Fruit fly (Drosophila melanogaster) whole organism, embryonic: ENCODE data around the gene CG8861.

Experiments used
- ATbp ChIP-seq: fragments of 200-800 bp; sonication (Bioruptor generic); optimal IDR thresholded peaks from 2 replicates; lab custom pipeline; 2017; ENCODE audit warnings: missing biosample characterization, mild to moderate bottlenecking, missing genetic modification characterization, missing genetic modification reagents
- CG10959 ChIP-seq: fragments of 200-800 bp; sonication (Bioruptor generic); IDR thresholded peaks from 2 replicates; pipeline ENCODE4 v1.3.6; 2022; ENCODE audit warnings: missing biosample characterization, missing genetic modification characterization
- CG11560 ChIP-seq: fragments of 200-800 bp; sonication (Bioruptor generic); IDR thresholded peaks from 3 replicates; pipeline ENCODE4 v1.3.6; 2022; ENCODE audit warnings: missing biosample characterization, missing genetic modification characterization
- CG12104 ChIP-seq: fragments of 200-800 bp; sonication (Bioruptor generic); optimal IDR thresholded peaks from 3 replicates; lab custom pipeline; 2016; ENCODE audit warnings: missing biosample characterization, missing genetic modification characterization
- CG1233 ChIP-seq: fragments of 200-800 bp; sonication (Bioruptor generic); optimal IDR thresholded peaks from 4 replicates; lab custom pipeline; 2018; ENCODE audit warnings: missing biosample characterization, mild to moderate bottlenecking, missing genetic modification characterization
- CG14014 ChIP-seq: fragments of 200-800 bp; sonication (Bioruptor generic); IDR thresholded peaks from 2 replicates; pipeline ENCODE4 v1.3.6; 2022; ENCODE audit warnings: missing biosample characterization, missing genetic modification characterization
- CG14710 ChIP-seq: fragments of 200-800 bp; sonication (Bioruptor generic); optimal IDR thresholded peaks from 3 replicates; lab custom pipeline; 2019; ENCODE audit warnings: missing biosample characterization, mild to moderate bottlenecking, missing genetic modification characterization, moderate library complexity
- CG1603 ChIP-seq: fragments of 200-800 bp; sonication (Bioruptor generic); optimal IDR thresholded peaks from 2 replicates; lab custom pipeline; 2019; ENCODE audit warnings: missing biosample characterization, mild to moderate bottlenecking, missing genetic modification characterization, moderate library complexity
- CG18476 ChIP-seq: fragments of 200-800 bp; sonication (Bioruptor generic); optimal IDR thresholded peaks from 2 replicates; lab custom pipeline; 2016; ENCODE audit warnings: missing biosample characterization, mild to moderate bottlenecking, missing genetic modification characterization
- CG3065 ChIP-seq: fragments of 200-800 bp; sonication (Bioruptor generic); optimal IDR thresholded peaks from 2 replicates; lab custom pipeline; 2016; ENCODE audit warnings: missing biosample characterization, missing genetic modification characterization
- CG3281 ChIP-seq: fragments of 200-800 bp; sonication (Bioruptor generic); optimal IDR thresholded peaks from 3 replicates; lab custom pipeline; 2017; ENCODE audit warnings: missing biosample characterization, mild to moderate bottlenecking, missing genetic modification characterization
- CG5245 ChIP-seq: fragments of 200-800 bp; sonication (Bioruptor generic); optimal IDR thresholded peaks from 3 replicates; lab custom pipeline; 2016; ENCODE audit warnings: missing biosample characterization, missing genetic modification characterization
- CG7556 ChIP-seq: fragments of 200-800 bp; sonication (Bioruptor generic); optimal IDR thresholded peaks from 2 replicates; lab custom pipeline; 2017; ENCODE audit warnings: missing biosample characterization, mild to moderate bottlenecking, missing genetic modification characterization
- CG7839 ChIP-seq: fragments of 200-800 bp; sonication (Bioruptor generic); optimal IDR thresholded peaks from 3 replicates; lab custom pipeline; 2018; ENCODE audit warnings: missing biosample characterization, mild to moderate bottlenecking, missing genetic modification characterization, moderate library complexity
- CG9817 ChIP-seq: fragments of 200-800 bp; sonication (Bioruptor generic); optimal IDR thresholded peaks from 2 replicates; lab custom pipeline; 2018; ENCODE audit warnings: missing biosample characterization, mild to moderate bottlenecking, missing genetic modification characterization, moderate library complexity
- D ChIP-seq, 2 experiments: fragments of 200-800 bp in 1 of 2; fragments of >200 bp in 1 of 2; sonication (Bioruptor generic) in 1 of 2; optimal IDR thresholded peaks; 2 replicates in 1 of 2; 3 replicates in 1 of 2; lab custom pipeline; 2017; ENCODE audit warnings: mild to moderate bottlenecking in 1 of 2, missing biosample characterization in 1 of 2, missing genetic modification characterization in 1 of 2, missing genetic modification reagents in 1 of 2
- Dbx ChIP-seq: fragments of 200-800 bp; sonication (Bioruptor generic); IDR thresholded peaks from 3 replicates; pipeline ENCODE4 v1.3.6; 2022; ENCODE audit warnings: missing biosample characterization, missing genetic modification characterization
- Doc2 ChIP-seq: fragments of 200-800 bp; sonication (Bioruptor generic); IDR thresholded peaks from 2 replicates; pipeline ENCODE4 v1.3.6; 2022; ENCODE audit warnings: missing biosample characterization, missing genetic modification characterization
- Eip74EF ChIP-seq, 2 experiments: fragments of 200-800 bp in 1 of 2; fragments of >200 bp in 1 of 2; sonication (Bioruptor generic) in 1 of 2; optimal IDR thresholded peaks; 2 replicates each; lab custom pipeline; 2017 to 2019; ENCODE audit warnings: missing biosample characterization in 2 of 2, missing genetic modification characterization in 2 of 2, mild to moderate bottlenecking in 1 of 2, moderate library complexity in 1 of 2
- HLH3B ChIP-seq: fragments of 200-800 bp; sonication (Bioruptor generic); IDR thresholded peaks from 2 replicates; pipeline ENCODE4 v1.3.6; 2022; ENCODE audit warnings: missing biosample characterization, missing genetic modification characterization
- Meics ChIP-seq: fragments of 200-800 bp; sonication (Bioruptor generic); optimal IDR thresholded peaks from 2 replicates; lab custom pipeline; 2017; ENCODE audit warnings: missing biosample characterization, mild to moderate bottlenecking, missing genetic modification characterization
- Mes4 ChIP-seq: fragments of 200-800 bp; sonication (Bioruptor generic); optimal IDR thresholded peaks from 2 replicates; lab custom pipeline; 2016; ENCODE audit warnings: missing biosample characterization, missing genetic modification characterization
- NfI ChIP-seq: fragments of 200-800 bp; sonication (Bioruptor generic); optimal IDR thresholded peaks from 3 replicates; lab custom pipeline; 2018; ENCODE audit warnings: missing biosample characterization, mild to moderate bottlenecking, missing genetic modification characterization, moderate library complexity
- Sox102F ChIP-seq: fragments of 200-800 bp; sonication (Bioruptor generic); optimal IDR thresholded peaks from 2 replicates; lab custom pipeline; 2018; ENCODE audit warnings: missing biosample characterization, mild to moderate bottlenecking, missing genetic modification characterization, moderate library complexity
- Xbp1 ChIP-seq: fragments of 200-800 bp; sonication (Bioruptor generic); optimal IDR thresholded peaks from 3 replicates; lab custom pipeline; 2016; ENCODE audit warnings: missing biosample characterization, mild to moderate bottlenecking, missing genetic modification characterization
- ab ChIP-seq: fragments of 200-800 bp; sonication (Bioruptor generic); optimal IDR thresholded peaks from 2 replicates; lab custom pipeline; 2016; ENCODE audit warnings: missing biosample characterization, missing genetic modification characterization
- ash1 ChIP-seq: fragments of 200-800 bp; sonication (Bioruptor generic); optimal IDR thresholded peaks from 2 replicates; lab custom pipeline; 2018; ENCODE audit warnings: missing biosample characterization, mild to moderate bottlenecking, missing genetic modification characterization
- az2 ChIP-seq: fragments of 200-800 bp; sonication (Bioruptor generic); optimal IDR thresholded peaks from 3 replicates; lab custom pipeline; 2016; ENCODE audit warnings: missing biosample characterization, missing genetic modification characterization
- bigmax ChIP-seq: fragments of 200-800 bp; sonication (Bioruptor generic); optimal IDR thresholded peaks from 2 replicates; lab custom pipeline; 2018; ENCODE audit warnings: missing biosample characterization, mild to moderate bottlenecking, missing genetic modification characterization
- cg ChIP-seq: fragments of 200-800 bp; sonication (Bioruptor generic); optimal IDR thresholded peaks from 3 replicates; lab custom pipeline; 2019; ENCODE audit warnings: missing biosample characterization, mild to moderate bottlenecking, missing genetic modification characterization, moderate library complexity
- chif ChIP-seq, 2 experiments: fragments of 200-800 bp; sonication (Bioruptor generic); optimal IDR thresholded peaks; 3 replicates each; lab custom pipeline; 2016; ENCODE audit warnings: missing biosample characterization in 2 of 2, missing genetic modification characterization in 2 of 2
- ems ChIP-seq: fragments of 200-800 bp; sonication (Bioruptor generic); optimal IDR thresholded peaks from 3 replicates; lab custom pipeline; 2016; ENCODE audit warnings: missing biosample characterization, missing genetic modification characterization
- gcm ChIP-seq: fragments of 200-800 bp; sonication (Bioruptor generic); optimal IDR thresholded peaks from 2 replicates; lab custom pipeline; 2019; ENCODE audit warnings: missing biosample characterization, mild to moderate bottlenecking, missing genetic modification characterization, moderate library complexity
- ham ChIP-seq: fragments of 200-800 bp; sonication (Bioruptor generic); IDR thresholded peaks from 2 replicates; pipeline ENCODE4 v1.3.6; 2022; ENCODE audit warnings: missing biosample characterization, missing genetic modification characterization
- hth ChIP-seq: fragments of >200 bp; optimal IDR thresholded peaks from 2 replicates; lab custom pipeline; 2017; ENCODE audit warnings: inconsistent platforms
- kah ChIP-seq: fragments of 200-800 bp; sonication (Bioruptor generic); optimal IDR thresholded peaks from 2 replicates; lab custom pipeline; 2018; ENCODE audit warnings: missing biosample characterization, mild to moderate bottlenecking, missing genetic modification characterization
- lola ChIP-seq, 3 experiments: fragments of >200 bp in 2 of 3; fragments of 200-800 bp in 1 of 3; sonication (Bioruptor generic) in 1 of 3; optimal IDR thresholded peaks; 2 replicates each; lab custom pipeline; 2017 to 2019; ENCODE audit warnings: missing biosample characterization in 3 of 3, missing genetic modification characterization in 3 of 3, mild to moderate bottlenecking in 1 of 3, moderate library complexity in 1 of 3
- maf-S ChIP-seq: fragments of 200-800 bp; sonication (Bioruptor generic); optimal IDR thresholded peaks from 2 replicates; lab custom pipeline; 2016; ENCODE audit warnings: missing biosample characterization, missing genetic modification characterization
- mam ChIP-seq: fragments of 200-800 bp; sonication (Bioruptor generic); optimal IDR thresholded peaks from 3 replicates; lab custom pipeline; 2016; ENCODE audit warnings: missing biosample characterization, missing genetic modification characterization
- oc ChIP-seq: fragments of 200-800 bp; sonication (Bioruptor generic); optimal IDR thresholded peaks from 2 replicates; lab custom pipeline; 2018; ENCODE audit warnings: missing biosample characterization, mild to moderate bottlenecking, missing genetic modification characterization, moderate library complexity
- onecut ChIP-seq: fragments of 200-800 bp; sonication (Bioruptor generic); IDR thresholded peaks from 2 replicates; pipeline ENCODE4 v1.3.6; 2022; ENCODE audit warnings: missing biosample characterization, missing genetic modification characterization
- psq ChIP-seq: fragments of 200-800 bp; sonication (Bioruptor generic); optimal IDR thresholded peaks from 2 replicates; lab custom pipeline; 2017; ENCODE audit warnings: missing biosample characterization, missing genetic modification characterization
- sd ChIP-seq: fragments of 200-800 bp; sonication (Bioruptor generic); optimal IDR thresholded peaks from 3 replicates; lab custom pipeline; 2018; ENCODE audit warnings: missing biosample characterization, mild to moderate bottlenecking, missing genetic modification characterization, moderate library complexity
- sens ChIP-seq: fragments of 200-800 bp; sonication (Bioruptor generic); peaks from one replicate; lab custom pipeline; 2016; ENCODE audit warnings: missing biosample characterization, missing genetic modification characterization
- stc ChIP-seq: fragments of 200-800 bp; sonication (Bioruptor generic); IDR thresholded peaks from 2 replicates; pipeline ENCODE4 v1.3.6; 2022; ENCODE audit warnings: missing biosample characterization, missing genetic modification characterization
- tup ChIP-seq: fragments of 200-800 bp; sonication (Bioruptor generic); optimal IDR thresholded peaks from 2 replicates; lab custom pipeline; 2016; ENCODE audit warnings: missing biosample characterization, mild to moderate bottlenecking, missing genetic modification characterization, moderate library complexity
- vnd ChIP-seq: fragments of 200-800 bp; sonication (Bioruptor generic); IDR thresholded peaks from 3 replicates; pipeline ENCODE4 v1.3.6; 2022; ENCODE audit warnings: missing biosample characterization, missing genetic modification characterization; ENCODE audit not compliant: partially characterized antibody
- vvl ChIP-seq: fragments of 200-800 bp; sonication (Bioruptor generic); IDR thresholded peaks from 2 replicates; pipeline ENCODE4 v1.3.6; 2022; ENCODE audit warnings: missing biosample characterization, missing genetic modification characterization
- wek ChIP-seq: fragments of 200-800 bp; sonication (Bioruptor generic); optimal IDR thresholded peaks from 3 replicates; lab custom pipeline; 2018; ENCODE audit warnings: missing biosample characterization, mild to moderate bottlenecking, missing genetic modification characterization, moderate library complexity

The CG8861 gene

DNA sequence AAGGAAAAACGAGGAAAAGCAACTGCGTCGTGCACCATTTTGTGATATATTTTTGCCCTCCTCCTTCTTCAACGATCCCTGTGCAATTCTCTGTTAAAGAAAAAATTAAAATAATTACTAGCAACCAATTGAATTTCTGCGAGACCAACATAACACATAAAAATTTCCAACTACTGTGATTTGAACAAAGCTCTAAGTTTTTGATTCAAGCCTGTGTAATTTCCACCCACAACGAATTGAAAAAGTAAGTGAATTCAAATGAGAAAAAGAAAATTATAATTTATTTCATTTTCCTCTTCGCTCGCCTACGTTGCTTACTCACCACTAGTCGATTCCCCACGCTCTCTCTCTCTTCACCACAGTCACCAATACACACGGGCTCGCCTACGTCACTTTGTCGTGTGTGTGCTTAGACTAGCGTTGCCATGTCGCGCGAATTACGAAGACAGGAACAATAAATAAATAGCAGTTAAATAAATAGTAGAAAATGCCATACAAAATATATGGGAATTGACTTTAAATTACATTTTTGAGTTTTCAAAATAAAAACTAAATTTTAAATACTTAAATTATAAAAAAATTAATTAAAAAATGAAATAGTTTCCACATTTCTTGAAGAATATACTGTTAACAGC lies 14.1 kb upstream of the CG8861 start (continued):
- TF ChIP-seq CG9817 (no peak), CG7556 (peak; percentile 50), CG7839 (tag; lab: Kevin White, UChicago) (peak; percentile 53), CG1603 (tag; lab: Kevin White, UChicago) (peak; percentile 44), Mes4 (GFP tag; lab: Kevin White, UChicago) (no peak), Sox102F (peak; percentile 44), vnd (GFP tag; lab: Robert Waterston, UW) (no peak), CG1233 (peak; percentile 62), NfI (peak; percentile 58), bigmax (GFP tag; lab: Kevin White, UChicago) (peak; percentile 18), CG3065 (GFP tag; lab: Kevin White, UChicago) (no peak), psq (GFP tag; lab: Kevin White, UChicago) (peak; percentile 33), Meics (peak; percentile 60), ATbp (peak; percentile 68), cg (GFP tag; lab: Kevin White, UChicago) (peak; percentile 79), az2 (GFP tag; lab: Kevin White, UChicago) (peak; percentile 15), kah (GFP tag; lab: Kevin White, UChicago) (peak; percentile 70), HLH3B (GFP tag; lab: Robert Waterston, UW) (peak; percentile 20; the same call in 1 of the 2 replicates), Dbx (peak; percentile 6; the same call in 1 of the 3 replicates), CG3281 (peak; percentile 70), CG18476 (GFP tag; lab: Kevin White, UChicago) (peak; percentile 19), chif (GFP tag; optimal IDR thresholded peaks at IDR 0.05; lab: Kevin White, UChicago) (no peak), Doc2 (no peak), wek (GFP tag; lab: Kevin White, UChicago) (peak; percentile 75), stc (GFP tag; lab: Robert Waterston, UW) (peak; percentile 55; the same call in 1 of the 2 replicates), onecut (GFP tag; lab: Robert Waterston, UW) (peak; percentile 50), hth (no peak), oc (tag; lab: Kevin White, UChicago) (peak; percentile 8), CG14014 (GFP tag; lab: Robert Waterston, UW) (peak; percentile 11; the same call in 1 of the 2 replicates), CG11560 (no peak), ham (no peak), CG14710 (peak; percentile 56), tup (no peak), sd (tag; lab: Kevin White, UChicago) (peak; percentile 13), CG12104 (peak; percentile 57), D (optimal IDR thresholded peaks at IDR 0.05; lab: Kevin White, UChicago) (no peak), D (GFP tag; optimal IDR thresholded peaks at IDR 0.05; lab: Kevin White, UChicago) (peak; percentile 13), ash1 (peak; percentile 85), CG5245 (GFP tag; lab: Kevin White, UChicago) (no peak), sens (peak; percentile 73), maf-S (GFP tag; lab: Kevin White, UChicago) (no peak), gcm (GFP tag; lab: Kevin White, UChicago) (peak; percentile 78), ab (no peak), mam (GFP tag; lab: Kevin White, UChicago) (peak; percentile 8), Xbp1 (GFP tag; lab: Kevin White, UChicago) (peak; percentile 19), CG10959 (GFP tag; lab: Robert Waterston, UW) (no peak), lola (GFP tag; optimal IDR thresholded peaks at IDR 0.05; lab: Kevin White, UChicago) (peak in 1 of 3 experiments; percentile 32), Eip74EF (GFP tag; optimal IDR thresholded peaks at IDR 0.05; lab: Kevin White, UChicago) (peak in 1 of 2 experiments; percentile 44), ems (GFP tag; lab: Kevin White, UChicago) (no peak), vvl (GFP tag; lab: Robert Waterston, UW) (peak; percentile 77)
